Worm (Caenorhabditis elegans): ENCODE results near the gene F13A2.10.

- TF ChIP-seq ztf-11 (tag; optimal IDR thresholded peaks at IDR 0.05) (no peak), lin-15B (tag; optimal IDR thresholded peaks at IDR 0.05) (no peak), ztf-4 (tag; optimal IDR thresholded peaks at IDR 0.05) (no peak), nfya-1 (tag; optimal IDR thresholded peaks at IDR 0.05; ENCODE audit: insufficient read depth) (no peak), egl-27 (tag; optimal IDR thresholded peaks at IDR 0.05) (no peak), eor-1 (tag; optimal IDR thresholded peaks at IDR 0.05) (no peak)
Observed at ce11 chrV:4423087-4423486, 37.0 kb upstream of the F13A2.10 start.

Data from whole organism, L3 larva.